Fruit fly (Drosophila melanogaster): ENCODE measurements around the gene PK2-R1.

- TF ChIP-seq gcm2 (GFP tag; optimal IDR thresholded peaks at IDR 0.05) (no peak), TFAM (GFP tag; optimal IDR thresholded peaks at IDR 0.05) (no peak), da (GFP tag; optimal IDR thresholded peaks at IDR 0.05) (no peak), knrl (GFP tag; IDR thresholded peaks at IDR 0.05; ENCODE audit: partially characterized antibody) (no peak), zf30C (GFP tag; optimal IDR thresholded peaks at IDR 0.05) (no peak), Adf1 (GFP tag; IDR thresholded peaks at IDR 0.05) (no peak), gro (GFP tag; optimal IDR thresholded peaks at IDR 0.05) (no peak), CG7271 (tag; optimal IDR thresholded peaks at IDR 0.05) (no peak), CG31365 (tag; optimal IDR thresholded peaks at IDR 0.05) (no peak), PHDP (tag; optimal IDR thresholded peaks at IDR 0.05) (no peak), Trl (optimal IDR thresholded peaks at IDR 0.05) (no peak), Trl (GFP tag; optimal IDR thresholded peaks at IDR 0.05) (no peak), so (GFP tag; IDR thresholded peaks at IDR 0.05) (no peak), esg (GFP tag; conservative IDR thresholded peaks at IDR 0.05) (no peak)
Measured at dm6 chr3R:13313088-13313487, 25.0 kb upstream of the PK2-R1 start, which contains the start of gene CG44142.

Measured in whole organism, embryonic.